Fruit fly (Drosophila melanogaster) whole organism, wandering third instar larva: ENCODE data around the gene mex1.

Experiments used
- Abd-B ChIP-seq: fragments of >200 bp; optimal IDR thresholded peaks from 2 replicates; lab custom pipeline; 2017; ENCODE audit warnings: missing biosample characterization, missing genetic modification characterization
- CG9705 ChIP-seq: fragments of 200-800 bp; sonication (Bioruptor generic); optimal IDR thresholded peaks from 2 replicates; lab custom pipeline; 2018; ENCODE audit warnings: missing biosample characterization, mild to moderate bottlenecking, missing genetic modification characterization
- Dfd ChIP-seq: fragments of >200 bp; optimal IDR thresholded peaks from 2 replicates; lab custom pipeline; 2017; ENCODE audit warnings: missing biosample characterization, missing genetic modification characterization
- GATAd ChIP-seq: sonication (Bioruptor generic); optimal IDR thresholded peaks from 2 replicates; lab custom pipeline; 2016; ENCODE audit warnings: missing biosample characterization, missing genetic modification characterization
- HLH106 ChIP-seq: fragments of 200-800 bp; optimal IDR thresholded peaks from 3 replicates; lab custom pipeline; 2019; ENCODE audit warnings: missing biosample characterization, mild to moderate bottlenecking, missing genetic modification characterization, moderate library complexity
- Hnf4 ChIP-seq: fragments of 200-800 bp; sonication (Bioruptor generic); optimal IDR thresholded peaks from 2 replicates; lab custom pipeline; 2016; ENCODE audit warnings: missing biosample characterization, mild to moderate bottlenecking, missing genetic modification characterization
- Hr78 ChIP-seq: fragments of >200 bp; optimal IDR thresholded peaks from 2 replicates; lab custom pipeline; 2017; ENCODE audit warnings: missing biosample characterization, missing genetic modification characterization
- Jra ChIP-seq: sonication (Bioruptor generic); optimal IDR thresholded peaks from 2 replicates; lab custom pipeline; 2016; ENCODE audit warnings: missing biosample characterization, missing genetic modification characterization
- Mio ChIP-seq: sonication (Bioruptor generic); optimal IDR thresholded peaks from 2 replicates; lab custom pipeline; 2016; ENCODE audit warnings: missing biosample characterization, missing genetic modification characterization
- Myc ChIP-seq: fragments of >200 bp; optimal IDR thresholded peaks from 2 replicates; lab custom pipeline; 2017
- N ChIP-seq: fragments of >200 bp; optimal IDR thresholded peaks from 2 replicates; lab custom pipeline; 2018; ENCODE audit warnings: missing biosample characterization, missing external identifiers, missing genetic modification characterization
- OdsH ChIP-seq: fragments of 200-800 bp; sonication (Bioruptor generic); optimal IDR thresholded peaks from 2 replicates; lab custom pipeline; 2016; ENCODE audit warnings: missing biosample characterization, mild to moderate bottlenecking, missing genetic modification characterization
- Rel ChIP-seq, 2 experiments: fragments of 200-800 bp; sonication (Bioruptor generic) in 1 of 2; optimal IDR thresholded peaks; 2 replicates in 1 of 2; 3 replicates in 1 of 2; lab custom pipeline; 2016 to 2019; ENCODE audit warnings: mild to moderate bottlenecking in 2 of 2, missing biosample characterization in 2 of 2, missing genetic modification characterization in 2 of 2, moderate library complexity in 1 of 2
- Sp1 ChIP-seq: fragments of 200-800 bp; sonication (Bioruptor generic); optimal IDR thresholded peaks from 3 replicates; lab custom pipeline; 2019; ENCODE audit warnings: missing biosample characterization, mild to moderate bottlenecking, missing genetic modification characterization, moderate library complexity
- br ChIP-seq: fragments of 200-800 bp; sonication (Bioruptor generic); optimal IDR thresholded peaks from 2 replicates; lab custom pipeline; 2016; ENCODE audit warnings: missing biosample characterization, missing genetic modification characterization
- brk ChIP-seq: fragments of 200-800 bp; sonication (Bioruptor generic); optimal IDR thresholded peaks from 2 replicates; lab custom pipeline; 2016; ENCODE audit warnings: missing biosample characterization, mild to moderate bottlenecking, missing genetic modification characterization
- dmrt93B ChIP-seq: fragments of 200-800 bp; sonication (Bioruptor generic); optimal IDR thresholded peaks from 2 replicates; lab custom pipeline; 2018; ENCODE audit warnings: missing biosample characterization, mild to moderate bottlenecking, missing genetic modification characterization
- dsf ChIP-seq: sonication (Bioruptor generic); optimal IDR thresholded peaks from 2 replicates; lab custom pipeline; 2016; ENCODE audit warnings: missing biosample characterization, missing genetic modification characterization, borderline replicate concordance
- foxo ChIP-seq, 2 experiments: fragments of 200-800 bp; sonication (Bioruptor generic); optimal IDR thresholded peaks; 2 replicates in 1 of 2; 3 replicates in 1 of 2; lab custom pipeline; 2016 to 2017; ENCODE audit warnings: missing biosample characterization in 2 of 2, missing genetic modification characterization in 2 of 2
- h ChIP-seq: fragments of 200-800 bp; sonication (Bioruptor generic); optimal IDR thresholded peaks from 3 replicates; lab custom pipeline; 2016; ENCODE audit warnings: missing biosample characterization, mild to moderate bottlenecking, missing genetic modification characterization
- lola ChIP-seq: fragments of >200 bp; optimal IDR thresholded peaks from 2 replicates; lab custom pipeline; 2017; ENCODE audit warnings: missing biosample characterization, missing genetic modification characterization
- pan ChIP-seq: fragments of >200 bp; optimal IDR thresholded peaks from 2 replicates; lab custom pipeline; 2017
- psq ChIP-seq: fragments of 200-800 bp; sonication (Bioruptor generic); optimal IDR thresholded peaks from 3 replicates; lab custom pipeline; 2017; ENCODE audit warnings: missing biosample characterization, mild to moderate bottlenecking, missing genetic modification characterization, moderate library complexity
- rgr ChIP-seq: fragments of 200-800 bp; sonication (Bioruptor generic); optimal IDR thresholded peaks from 3 replicates; lab custom pipeline; 2016; ENCODE audit warnings: missing biosample characterization, mild to moderate bottlenecking, missing genetic modification characterization
- sage ChIP-seq: fragments of 200-800 bp; sonication (Bioruptor generic); optimal IDR thresholded peaks from 2 replicates; lab custom pipeline; 2016; ENCODE audit warnings: missing biosample characterization, mild to moderate bottlenecking, missing genetic modification characterization
- sv ChIP-seq: fragments of 200-800 bp; sonication (Bioruptor generic); optimal IDR thresholded peaks from 3 replicates; lab custom pipeline; 2016; ENCODE audit warnings: missing biosample characterization, missing genetic modification characterization
- tai ChIP-seq: sonication (Bioruptor generic); optimal IDR thresholded peaks from 2 replicates; lab custom pipeline; 2016; ENCODE audit warnings: missing biosample characterization, missing genetic modification characterization
- usp ChIP-seq: fragments of >200 bp; optimal IDR thresholded peaks from 2 replicates; lab custom pipeline; 2017; ENCODE audit warnings: missing biosample characterization, missing genetic modification characterization
- woc ChIP-seq: sonication (Bioruptor generic); optimal IDR thresholded peaks from 2 replicates; lab custom pipeline; 2016; ENCODE audit warnings: missing biosample characterization, mild to moderate bottlenecking, missing genetic modification characterization

mex1 gene

dm6 chr3L:15500813-15501645 lies 18.4 kb downstream of the mex1 start, which contains the start of gene CG7272 (continued):
- TF ChIP-seq OdsH (GFP tag; lab: Kevin White, UChicago) (no peak), HLH106 (tag; lab: Kevin White, UChicago) (no peak), Sp1 (GFP tag; lab: Kevin White, UChicago) (peak; percentile 13), usp (GFP tag; lab: Kevin White, UChicago) (no peak), CG9705 (GFP tag; lab: Kevin White, UChicago) (no peak), Hr78 (no peak), Abd-B (no peak), sv (no peak), rgr (GFP tag; lab: Kevin White, UChicago) (peak; percentile 61)
- TF ChIP-seq, all 38 proteins: peak for 9

- peak; percentile 28 for TF ChIP-seq Myc
- TF ChIP-seq Sp1 (GFP tag; lab: Kevin White, UChicago) = no peak
- TF ChIP-seq rgr (GFP tag; lab: Kevin White, UChicago) = peak; percentile 44
- peak; percentile 22 for TF ChIP-seq brk
These were observed 20.6 kb downstream of the mex1 start, which contains the start of gene CG7275 for dm6 chr3L:15498745-15499144. TSS of gene CG7275 (plus strand) at chr3L:15498959.

DNA sequence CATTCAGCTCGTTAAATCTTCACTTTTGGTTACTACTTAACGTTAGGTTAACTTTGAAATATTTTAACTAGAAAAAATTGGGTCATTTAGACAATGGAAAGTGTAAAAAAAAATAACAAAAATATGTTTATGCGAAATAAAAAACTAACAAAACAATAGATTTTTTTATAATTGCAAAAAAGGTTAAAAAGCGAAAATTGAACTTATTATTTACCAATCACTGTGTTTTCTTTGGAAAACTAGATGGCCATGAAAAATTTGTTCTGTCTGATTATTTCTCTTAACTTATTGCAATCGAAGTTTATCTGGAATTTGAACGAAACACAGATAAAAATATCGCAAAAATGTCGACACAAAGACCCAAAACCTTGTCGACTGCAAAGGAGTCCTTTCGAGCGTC lies 21.5 kb downstream of the mex1 start, which contains the start of gene CG7276:
TSS of gene CG7276 (plus strand) at position 301 of the 400 bp plus-strand sequence.
- TF ChIP-seq Jra (GFP tag; lab: Kevin White, UChicago) (no peak), HLH106 (tag; lab: Kevin White, UChicago) (no peak), Abd-B (no peak), Hnf4 (no peak), rgr (GFP tag; lab: Kevin White, UChicago) (no peak), usp (GFP tag; lab: Kevin White, UChicago) (no peak), psq (GFP tag; lab: Kevin White, UChicago) (no peak), brk (no peak), N (GFP tag; lab: Kevin White, UChicago) (no peak), h (GFP tag; lab: Kevin White, UChicago) (no peak), dmrt93B (no peak), Rel (GFP tag; optimal IDR thresholded peaks at IDR 0.05; lab: Kevin White, UChicago) (no peak), Rel (tag; optimal IDR thresholded peaks at IDR 0.05; lab: Kevin White, UChicago) (no peak), GATAd (GFP tag; lab: Kevin White, UChicago) (no peak), Mio (GFP tag; lab: Kevin White, UChicago) (no peak), tai (GFP tag; lab: Kevin White, UChicago) (no peak), Sp1 (GFP tag; lab: Kevin White, UChicago) (no peak), dsf (no peak), br (no peak), OdsH (GFP tag; lab: Kevin White, UChicago) (no peak), foxo (GFP tag; optimal IDR thresholded peaks at IDR 0.05; lab: Kevin White, UChicago) (no peak)

dm6 chr3L:15496274-15496673 lies 23.1 kb downstream of the mex1 start, which contains the start of gene CG13455:
TSS of gene CG13455 (plus strand) at chr3L:15496574.
- TF ChIP-seq lola (GFP tag; lab: Kevin White, UChicago) (no peak), Jra (GFP tag; lab: Kevin White, UChicago) (no peak), HLH106 (tag; lab: Kevin White, UChicago) (no peak), sv (no peak), N (GFP tag; lab: Kevin White, UChicago) (no peak), woc (no peak)

- TF ChIP-seq usp (GFP tag; lab: Kevin White, UChicago) (no peak), dmrt93B (no peak), br (no peak), sage (GFP tag; lab: Kevin White, UChicago) (no peak)
These were observed 23.9 kb downstream of the mex1 start, which contains the start of gene CG12355 for dm6 chr3L:15495449-15495848. TSS of gene CG12355 (minus strand) at chr3L:15495549.

- TF ChIP-seq pan (no peak), sage (GFP tag; lab: Kevin White, UChicago) (no peak), Dfd (GFP tag; lab: Kevin White, UChicago) (no peak), OdsH (GFP tag; lab: Kevin White, UChicago) (no peak), Jra (GFP tag; lab: Kevin White, UChicago) (no peak), woc (no peak)
These were observed 24.7 kb downstream of the mex1 start for dm6 chr3L:15494599-15495271.
